Worm (Caenorhabditis elegans): ENCODE data around the gene C04E7.5.

- TF ChIP-seq lsy-2 (tag; optimal IDR thresholded peaks at IDR 0.05) (no peak), snpc-4 (tag; optimal IDR thresholded peaks at IDR 0.05) (no peak), nhr-28 (tag; optimal IDR thresholded peaks at IDR 0.05) (no peak), unc-39 (tag; optimal IDR thresholded peaks at IDR 0.05) (no peak)
Observed at ce11 chrX:324021-324420, 36.6 kb upstream of the C04E7.5 start.
